Worm (Caenorhabditis elegans): ENCODE measurements around the gene C01F1.6.

Gene C01F1.6

ce11 chrII:4299227-4299703 is 11.3 kb upstream of the C01F1.6 start, which contains the start of gene sco-1 (continued):
- peak; percentile 68 for TF ChIP-seq unc-62 (GFP tag; optimal IDR thresholded peaks at IDR 0.05)
- TF ChIP-seq ets-5 (GFP tag; IDR thresholded peaks at IDR 0.05): no peak
- TF ChIP-seq fkh-10 (GFP tag; optimal IDR thresholded peaks at IDR 0.05): peak; percentile 91
- peak; percentile 98 for TF ChIP-seq nhr-71 (tag; optimal IDR thresholded peaks at IDR 0.05)
- TF ChIP-seq efl-1 (optimal IDR thresholded peaks at IDR 0.05): peak; percentile 93 to 95
- peak; percentile 84 to 99 for TF ChIP-seq efl-1 (GFP tag; optimal IDR thresholded peaks at IDR 0.05 in 1 of 2)
- TF ChIP-seq fos-1 (tag; optimal IDR thresholded peaks at IDR 0.05): peak; percentile 93
- TF ChIP-seq unc-86 (tag; optimal IDR thresholded peaks at IDR 0.05): peak; percentile 97
- TF ChIP-seq mef-2 (tag; optimal IDR thresholded peaks at IDR 0.05): peak; percentile 34

- peak; percentile 63 for TF ChIP-seq elt-2 (tag; optimal IDR thresholded peaks at IDR 0.05)
- TF ChIP-seq mep-1 (tag; optimal IDR thresholded peaks at IDR 0.05): no peak
Observed at ce11 chrII:4297259-4297658, 9.2 kb upstream of the C01F1.6 start.

ce11 chrII:4294801-4295200 is 6.8 kb upstream of the C01F1.6 start, which contains the start of gene rml-4:
Gene rml-4 (plus strand): TSS chrII:4295101.
- TF ChIP-seq efl-1 (optimal IDR thresholded peaks at IDR 0.05): no peak
- TF ChIP-seq efl-1 (GFP tag; optimal IDR thresholded peaks at IDR 0.05 in 1 of 2): peak in 1 of 2 experiments; percentile 71
- TF ChIP-seq unc-130 (tag; optimal IDR thresholded peaks at IDR 0.05): no peak

- TF ChIP-seq blmp-1 (tag; optimal IDR thresholded peaks at IDR 0.05) (peak; percentile 24), lin-14 (GFP tag; optimal IDR thresholded peaks at IDR 0.05) (peak; percentile 20), efl-1 (optimal IDR thresholded peaks at IDR 0.05) (no peak), efl-1 (GFP tag; optimal IDR thresholded peaks at IDR 0.05 in 1 of 2) (peak in 1 of 2 experiments; percentile 80), nhr-237 (tag; optimal IDR thresholded peaks at IDR 0.05) (no peak)
Observed at ce11 chrII:4294189-4294588, 6.2 kb upstream of the C01F1.6 start.

ce11 chrII:4293027-4293522 is 5.1 kb upstream of the C01F1.6 start:
- TF ChIP-seq efl-1 (optimal IDR thresholded peaks at IDR 0.05) (no peak), efl-1 (GFP tag; optimal IDR thresholded peaks at IDR 0.05 in 1 of 2) (peak in 1 of 2 experiments; percentile 77), fkh-10 (GFP tag; optimal IDR thresholded peaks at IDR 0.05) (no peak), hlh-17 (GFP tag; optimal IDR thresholded peaks at IDR 0.05; ENCODE audit: borderline replicate concordance) (no peak), nhr-28 (tag; optimal IDR thresholded peaks at IDR 0.05) (no peak), lin-14 (GFP tag; optimal IDR thresholded peaks at IDR 0.05) (peak; percentile 18), tlp-1 (tag; optimal IDR thresholded peaks at IDR 0.05) (no peak), lsy-2 (tag; optimal IDR thresholded peaks at IDR 0.05) (peak in 1 of 2 experiments; percentile 0)

- no peak for TF ChIP-seq egl-13 (tag; optimal IDR thresholded peaks at IDR 0.05)
- TF ChIP-seq ces-1 (GFP tag; optimal IDR thresholded peaks at IDR 0.05): peak; percentile 16
- peak; percentile 65 for TF ChIP-seq fkh-10 (GFP tag; optimal IDR thresholded peaks at IDR 0.05)
- peak; percentile 68 for TF ChIP-seq lin-14 (GFP tag; optimal IDR thresholded peaks at IDR 0.05)
Observed at ce11 chrII:4291799-4292198, 3.8 kb upstream of the C01F1.6 start.

ce11 chrII:4288572-4288971 is 561 bp upstream of the C01F1.6 start:
- no peak for TF ChIP-seq fkh-8 (tag; optimal IDR thresholded peaks at IDR 0.05)
- no peak for TF ChIP-seq nhr-71 (tag; optimal IDR thresholded peaks at IDR 0.05)
- TF ChIP-seq lin-14 (GFP tag; optimal IDR thresholded peaks at IDR 0.05): peak; percentile 28
- no peak for TF ChIP-seq sox-4 (tag; optimal IDR thresholded peaks at IDR 0.05)
- TF ChIP-seq jun-1 (tag; optimal IDR thresholded peaks at IDR 0.05): no peak
- no peak for TF ChIP-seq C16A3.4 (tag; optimal IDR thresholded peaks at IDR 0.05)
- no peak for TF ChIP-seq hpl-2 (GFP tag; optimal IDR thresholded peaks at IDR 0.05)
- TF ChIP-seq egl-13 (tag; optimal IDR thresholded peaks at IDR 0.05): no peak
- no peak for TF ChIP-seq irx-1 (tag; optimal IDR thresholded peaks at IDR 0.05)
- TF ChIP-seq Y116A8C.19 (tag; optimal IDR thresholded peaks at IDR 0.05; ENCODE audit: borderline replicate concordance): no peak
- TF ChIP-seq unc-98 (GFP tag; IDR thresholded peaks at IDR 0.05): no peak
- TF ChIP-seq aha-1 (tag; optimal IDR thresholded peaks at IDR 0.05): no peak
- TF ChIP-seq mep-1 (tag; optimal IDR thresholded peaks at IDR 0.05): peak; percentile 2
- no peak for TF ChIP-seq unc-86 (tag; optimal IDR thresholded peaks at IDR 0.05)
- TF ChIP-seq nhr-28 (tag; optimal IDR thresholded peaks at IDR 0.05): no peak
- no peak for TF ChIP-seq dpl-1 (GFP tag; optimal IDR thresholded peaks at IDR 0.05)
- TF ChIP-seq aly-2 (tag; optimal IDR thresholded peaks at IDR 0.05): no peak
- no peak for TF ChIP-seq isw-1 (GFP tag; IDR thresholded peaks at IDR 0.05)
- TF ChIP-seq nhr-20 (tag; optimal IDR thresholded peaks at IDR 0.05): no peak
- TF ChIP-seq lin-39 (tag; optimal IDR thresholded peaks at IDR 0.05): no peak
- TF ChIP-seq F16B12.6 (tag; optimal IDR thresholded peaks at IDR 0.05): no peak
- no peak for TF ChIP-seq ceh-88 (GFP tag; IDR thresholded peaks at IDR 0.05)
- TF ChIP-seq nhr-19 (GFP tag; conservative IDR thresholded peaks at IDR 0.05): no peak
- no peak for TF ChIP-seq blmp-1 (tag; optimal IDR thresholded peaks at IDR 0.05)
- TF ChIP-seq sptf-1 (tag; optimal IDR thresholded peaks at IDR 0.05): no peak

Data from whole organism, L1 larva.